Worm (Caenorhabditis elegans): Measurements from ENCODE around the gene ztf-7.

DNA sequence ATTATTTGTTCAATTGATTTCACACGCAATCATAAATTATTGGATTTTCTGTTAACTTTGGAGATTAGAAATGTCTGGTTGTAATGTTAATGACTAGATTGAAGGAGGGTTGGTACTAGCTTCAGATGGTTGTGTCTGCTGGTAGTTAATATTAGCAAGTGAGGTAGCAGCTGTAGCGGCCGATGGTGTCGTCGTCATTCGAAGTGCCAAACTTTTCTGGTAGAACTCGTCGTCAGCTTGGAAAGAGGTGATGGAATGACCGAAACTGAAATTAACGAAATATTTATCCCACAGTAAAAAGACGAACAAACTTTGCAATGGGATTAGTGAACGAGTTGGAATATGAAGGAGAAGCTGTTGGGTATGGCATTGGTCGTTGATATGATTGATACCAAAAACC lies 25.0 kb downstream of the ztf-7 start:
- TF ChIP-seq T22C8.4 (GFP tag; IDR thresholded peaks at IDR 0.05) (no peak), klf-2 (GFP tag; conservative IDR thresholded peaks at IDR 0.05) (no peak), tab-1 (GFP tag; IDR thresholded peaks at IDR 0.05) (no peak), cog-1 (tag; optimal IDR thresholded peaks at IDR 0.05) (no peak), ztf-23 (GFP tag; IDR thresholded peaks at IDR 0.05) (no peak), med-1 (GFP tag; optimal IDR thresholded peaks at IDR 0.05; ENCODE audit: insufficient read depth) (no peak), flt-1 (GFP tag; IDR thresholded peaks at IDR 0.05) (no peak), ref-1 (GFP tag; conservative IDR thresholded peaks at IDR 0.05) (no peak), ztf-29 (GFP tag; IDR thresholded peaks at IDR 0.05) (no peak)

Data from whole organism, midembryonic.